Fruit fly (Drosophila melanogaster): ENCODE measurements around the gene CG13308.
A peak's percentile ranks its signal among the peaks of the same experiment; 100 is the strongest.

The CG13308 gene

dm6 chr3L:8765969-8766538, 42.3 kb upstream of the CG13308 start (continued):
- no peak for TF ChIP-seq lola (GFP tag; optimal IDR thresholded peaks at IDR 0.05)
- TF ChIP-seq Dif (GFP tag; optimal IDR thresholded peaks at IDR 0.05; ENCODE audit: partially characterized antibody), result peak; percentile 41
- TF ChIP-seq pan (optimal IDR thresholded peaks at IDR 0.05), result no peak
- TF ChIP-seq br (GFP tag; optimal IDR thresholded peaks at IDR 0.05), result peak; percentile 97
- peak; percentile 93 for TF ChIP-seq sage (GFP tag; optimal IDR thresholded peaks at IDR 0.05)
- no peak for TF ChIP-seq usp (GFP tag; optimal IDR thresholded peaks at IDR 0.05)

dm6 chr3L:8767876-8768275, 40.5 kb upstream of the CG13308 start:
- TF ChIP-seq Hr83 (GFP tag; optimal IDR thresholded peaks at IDR 0.05; ENCODE audit: poor library complexity, severe bottlenecking) (no peak), CG9705 (GFP tag; optimal IDR thresholded peaks at IDR 0.05) (no peak), rgr (GFP tag; optimal IDR thresholded peaks at IDR 0.05) (peak; percentile 45), OdsH (GFP tag; optimal IDR thresholded peaks at IDR 0.05) (peak; percentile 53), Hr78 (GFP tag; optimal IDR thresholded peaks at IDR 0.05) (no peak), h (GFP tag; optimal IDR thresholded peaks at IDR 0.05) (peak; percentile 63), CG32264 (GFP tag; optimal IDR thresholded peaks at IDR 0.05) (peak; percentile 13), brk (GFP tag; optimal IDR thresholded peaks at IDR 0.05) (no peak), sv (GFP tag; optimal IDR thresholded peaks at IDR 0.05) (peak; percentile 19), HLH106 (tag; optimal IDR thresholded peaks at IDR 0.05) (peak; percentile 56), Hnf4 (GFP tag; optimal IDR thresholded peaks at IDR 0.05) (no peak), CrebA (GFP tag; optimal IDR thresholded peaks at IDR 0.05; ENCODE audit: borderline replicate concordance) (no peak), fru (GFP tag; optimal IDR thresholded peaks at IDR 0.05) (peak; percentile 65), Myc (optimal IDR thresholded peaks at IDR 0.05) (no peak), dmrt93B (GFP tag; optimal IDR thresholded peaks at IDR 0.05) (peak; percentile 52), br (GFP tag; optimal IDR thresholded peaks at IDR 0.05) (peak; percentile 59), lola (GFP tag; optimal IDR thresholded peaks at IDR 0.05) (no peak), Sp1 (GFP tag; optimal IDR thresholded peaks at IDR 0.05) (peak; percentile 31), psq (GFP tag; optimal IDR thresholded peaks at IDR 0.05) (peak; percentile 13), jim (GFP tag; optimal IDR thresholded peaks at IDR 0.05) (no peak), Dif (GFP tag; optimal IDR thresholded peaks at IDR 0.05; ENCODE audit: partially characterized antibody) (no peak), ey (GFP tag; optimal IDR thresholded peaks at IDR 0.05) (peak; percentile 64), tai (GFP tag; optimal IDR thresholded peaks at IDR 0.05) (peak; percentile 6), foxo (GFP tag; optimal IDR thresholded peaks at IDR 0.05) (peak in 1 of 2 experiments; percentile 59)

- TF ChIP-seq pan (optimal IDR thresholded peaks at IDR 0.05), result no peak
- TF ChIP-seq Sp1 (GFP tag; optimal IDR thresholded peaks at IDR 0.05), result no peak
- TF ChIP-seq Dfd (GFP tag; optimal IDR thresholded peaks at IDR 0.05), result no peak
- TF ChIP-seq brk (GFP tag; optimal IDR thresholded peaks at IDR 0.05), result no peak
- no peak for TF ChIP-seq CG32264 (GFP tag; optimal IDR thresholded peaks at IDR 0.05)
- TF ChIP-seq HLH106 (tag; optimal IDR thresholded peaks at IDR 0.05), result no peak
- no peak for TF ChIP-seq CrebA (GFP tag; optimal IDR thresholded peaks at IDR 0.05; ENCODE audit: borderline replicate concordance)
- TF ChIP-seq lola (GFP tag; optimal IDR thresholded peaks at IDR 0.05), result no peak
- TF ChIP-seq Hnf4 (GFP tag; optimal IDR thresholded peaks at IDR 0.05), result no peak
- no peak for TF ChIP-seq rgr (GFP tag; optimal IDR thresholded peaks at IDR 0.05)
- no peak for TF ChIP-seq ey (GFP tag; optimal IDR thresholded peaks at IDR 0.05)
- no peak for TF ChIP-seq N (GFP tag; optimal IDR thresholded peaks at IDR 0.05)
- TF ChIP-seq jim (GFP tag; optimal IDR thresholded peaks at IDR 0.05), result no peak
- TF ChIP-seq dsf (GFP tag; optimal IDR thresholded peaks at IDR 0.05; ENCODE audit: borderline replicate concordance), result no peak
- TF ChIP-seq sage (GFP tag; optimal IDR thresholded peaks at IDR 0.05), result no peak
- TF ChIP-seq Rel (GFP tag; optimal IDR thresholded peaks at IDR 0.05), result no peak
- TF ChIP-seq Rel (tag; optimal IDR thresholded peaks at IDR 0.05), result no peak
- no peak for TF ChIP-seq Hr78 (GFP tag; optimal IDR thresholded peaks at IDR 0.05)
- no peak for TF ChIP-seq Mio (GFP tag; optimal IDR thresholded peaks at IDR 0.05)
- TF ChIP-seq OdsH (GFP tag; optimal IDR thresholded peaks at IDR 0.05), result no peak
Observed at dm6 chr3L:8770616-8771229, 37.6 kb upstream of the CG13308 start.

All from whole organism, wandering third instar larva.